Fruit fly (Drosophila melanogaster) whole organism, embryonic: ENCODE measurements around the gene g.

ENCODE experiments used
- br ChIP-seq: fragments of >200 bp; optimal IDR thresholded peaks from 2 replicates; lab custom pipeline; 2017
- gce ChIP-seq: fragments of 200-800 bp; sonication (Bioruptor generic); IDR thresholded peaks from 3 replicates; pipeline ENCODE4 v1.3.6; 2022; ENCODE audit warnings: missing biosample characterization, missing genetic modification characterization
- grn ChIP-seq: fragments of 200-800 bp; sonication (Bioruptor generic); optimal IDR thresholded peaks from 3 replicates; lab custom pipeline; 2017; ENCODE audit warnings: missing biosample characterization, missing genetic modification characterization
- usp ChIP-seq: fragments of >200 bp; optimal IDR thresholded peaks from 2 replicates; lab custom pipeline; 2017; ENCODE audit warnings: missing biosample characterization, missing genetic modification characterization

DNA sequence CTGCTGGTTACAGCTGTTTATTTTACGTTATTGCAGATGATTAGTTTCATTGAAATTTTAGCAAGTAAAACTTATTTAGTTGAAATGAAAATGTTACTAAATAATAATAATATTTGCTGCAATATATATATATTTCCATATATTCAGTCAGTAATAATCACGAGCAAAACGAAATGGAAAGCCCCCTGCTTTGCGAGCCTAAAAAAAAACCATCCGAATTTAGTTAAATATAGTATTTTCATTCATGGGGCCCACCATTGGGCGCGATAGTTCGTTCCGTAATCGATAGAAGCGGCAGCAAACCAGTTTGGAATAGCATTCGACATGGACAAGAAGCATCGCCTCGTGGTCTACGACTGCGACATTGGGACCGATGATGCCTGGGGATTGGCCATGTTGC is 53.4 kb downstream of the g start, which contains the start of gene CG11158:
- no peak for TF ChIP-seq grn (GFP tag; lab: Kevin White, UChicago)
- no peak for TF ChIP-seq gce (GFP tag; lab: Robert Waterston, UW)
- no peak for TF ChIP-seq usp (GFP tag; lab: Kevin White, UChicago)
- TF ChIP-seq br (lab: Kevin White, UChicago), result no peak
